Worm (Caenorhabditis elegans) whole organism, L1 larva: Measurements from ENCODE around the gene M04B2.4.

ENCODE experiments used
- alr-1 ChIP-seq: fragments of 200-800 bp; sonication (Bioruptor generic); optimal IDR thresholded peaks from 2 replicates; lab custom pipeline; 2018; ENCODE audit warnings: borderline replicate concordance, mild to moderate bottlenecking, missing genetic modification characterization, missing compliant biosample characterization
- ceh-82 ChIP-seq, 3 experiments: fragments of 150-350 bp in 1 of 3; sonication (generic microtip) in 2 of 3; optimal IDR thresholded peaks; 2 replicates each; lab custom pipeline; 2014 to 2017; ENCODE audit warnings: missing biosample characterization in 3 of 3, missing genetic modification characterization in 3 of 3
- jun-1 ChIP-seq: fragments of 150-350 bp; optimal IDR thresholded peaks from 2 replicates; lab custom pipeline; 2014; ENCODE audit warnings: missing biosample characterization, missing genetic modification reagents, missing genetic modification characterization
- lsy-2 ChIP-seq, 2 experiments: fragments of 150-350 bp; optimal IDR thresholded peaks; 2 replicates each; lab custom pipeline; 2014; ENCODE audit warnings: missing biosample characterization in 2 of 2, missing genetic modification characterization in 2 of 2
- nhr-11 ChIP-seq: fragments of 150-350 bp; optimal IDR thresholded peaks from 2 replicates; lab custom pipeline; 2014; ENCODE audit warnings: missing biosample characterization, missing genetic modification characterization
- nhr-76 ChIP-seq: sonication (generic microtip); optimal IDR thresholded peaks from 2 replicates; lab custom pipeline; 2017; ENCODE audit warnings: missing biosample characterization, missing genetic modification characterization
- nhr-90 ChIP-seq: sonication (generic microtip); optimal IDR thresholded peaks from 2 replicates; lab custom pipeline; 2016; ENCODE audit warnings: mild to moderate bottlenecking, missing genetic modification characterization, missing compliant biosample characterization; ENCODE audit not compliant: poor library complexity
- sox-4 ChIP-seq: sonication (generic microtip); optimal IDR thresholded peaks from 2 replicates; lab custom pipeline; 2016; ENCODE audit warnings: missing genetic modification characterization, missing compliant biosample characterization
- tbx-2 ChIP-seq: sonication (generic microtip); optimal IDR thresholded peaks from 2 replicates; lab custom pipeline; 2016; ENCODE audit warnings: missing genetic modification characterization, missing compliant biosample characterization
- unc-62 ChIP-seq: fragments of 150-350 bp; optimal IDR thresholded peaks from 2 replicates; lab custom pipeline; 2014; ENCODE audit warnings: missing biosample characterization, missing genetic modification reagents, missing genetic modification characterization
- unc-86 ChIP-seq: sonication (generic microtip); optimal IDR thresholded peaks from 2 replicates; lab custom pipeline; 2016; ENCODE audit warnings: missing genetic modification characterization, missing compliant biosample characterization

DNA sequence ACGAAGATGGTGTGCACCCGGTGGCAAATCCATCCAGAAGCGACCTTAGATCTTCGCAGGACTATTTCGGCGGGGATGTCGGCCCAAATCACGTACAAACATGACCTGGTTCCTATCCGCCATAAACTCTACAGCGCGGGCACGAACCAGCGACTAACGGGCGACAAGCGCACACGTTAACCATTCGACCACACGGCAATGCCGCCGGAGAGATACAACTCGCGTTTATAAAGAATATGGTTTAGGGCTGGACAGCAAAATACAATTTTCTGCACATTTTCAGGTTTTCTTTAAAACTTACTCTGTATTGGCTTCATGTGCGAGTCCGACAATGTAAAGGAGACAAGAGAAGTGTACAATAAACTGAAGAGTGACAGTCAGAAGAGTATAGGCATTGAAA lies 46.8 kb downstream of the M04B2.4 start:
- TF ChIP-seq ceh-82 (tag; optimal IDR thresholded peaks at IDR 0.05; lab: Kevin White, UChicago) (peak; percentile 3 to 63 (median 19)), lsy-2 (tag; optimal IDR thresholded peaks at IDR 0.05; lab: Kevin White, UChicago) (peak; percentile 57 to 70), tbx-2 (peak; percentile 46), jun-1 (tag; lab: Kevin White, UChicago) (peak; percentile 34), nhr-76 (tag; lab: Kevin White, UChicago) (peak; percentile 46), sox-4 (tag; lab: Kevin White, UChicago) (no peak), unc-62 (GFP tag; lab: Kevin White, UChicago) (no peak), nhr-11 (tag; lab: Kevin White, UChicago) (no peak), nhr-90 (tag; lab: Kevin White, UChicago) (peak; percentile 74), unc-86 (tag; lab: Kevin White, UChicago) (peak; percentile 43), alr-1 (tag; lab: Kevin White, UChicago) (no peak)
